Worm (Caenorhabditis elegans) whole organism, young adult: ENCODE results near the gene acr-17.
A peak's percentile ranks its signal among the peaks of the same experiment; 100 is the strongest.

Source experiments
- B0035.1 ChIP-seq: sonication (generic microtip); optimal IDR thresholded peaks from 2 replicates; lab custom pipeline; 2016; ENCODE audit warnings: missing genetic modification characterization, mild to moderate bottlenecking, missing compliant biosample characterization, missing genotype, missing genetic modification reagents
- B0336.3 ChIP-seq: fragments of 200-800 bp; sonication (Bioruptor generic); IDR thresholded peaks from 2 replicates; pipeline ENCODE4 v1.3.6; 2022; ENCODE audit warnings: missing genetic modification characterization, missing compliant biosample characterization
- F10E7.11 ChIP-seq: sonication (generic microtip); optimal IDR thresholded peaks from 2 replicates; lab custom pipeline; 2017; ENCODE audit warnings: mild to moderate bottlenecking, missing genetic modification characterization, moderate library complexity, missing compliant biosample characterization
- F22D6.2 ChIP-seq: sonication (generic microtip); optimal IDR thresholded peaks from 2 replicates; lab custom pipeline; 2016; ENCODE audit warnings: mild to moderate bottlenecking, missing genetic modification characterization, missing compliant biosample characterization
- F23B12.7 ChIP-seq: sonication (generic microtip); optimal IDR thresholded peaks from 2 replicates; lab custom pipeline; 2017; ENCODE audit warnings: missing genetic modification characterization, mild to moderate bottlenecking, missing compliant biosample characterization, antibody characterized with exemption, moderate library complexity; ENCODE audit not compliant: insufficient read depth
- F33H1.4 ChIP-seq: fragments of 200-800 bp; sonication (Bioruptor generic); IDR thresholded peaks from 2 replicates; pipeline ENCODE4 v1.3.6; 2022; ENCODE audit warnings: missing genetic modification reagents, missing genetic modification characterization, missing compliant biosample characterization
- K12H6.12 ChIP-seq: fragments of 200-800 bp; sonication (Bioruptor generic); optimal IDR thresholded peaks from 2 replicates; lab custom pipeline; 2018; ENCODE audit warnings: mild to moderate bottlenecking, missing genetic modification characterization, missing compliant biosample characterization
- T07F8.4 ChIP-seq: sonication (generic microtip); optimal IDR thresholded peaks from 2 replicates; lab custom pipeline; 2016; ENCODE audit warnings: mild to moderate bottlenecking, missing genetic modification characterization, moderate library complexity, missing compliant biosample characterization
- T26A5.8 ChIP-seq: sonication (generic microtip); optimal IDR thresholded peaks from 2 replicates; lab custom pipeline; 2016; ENCODE audit warnings: missing genetic modification characterization, missing compliant biosample characterization
- Y79H2A.3 ChIP-seq: fragments of 200-800 bp; sonication (Bioruptor generic); conservative IDR thresholded peaks from 2 replicates; pipeline ENCODE4 v1.3.6; 2022; ENCODE audit warnings: missing genetic modification reagents, missing genetic modification characterization, missing compliant biosample characterization
- Y95B8A.8 ChIP-seq: fragments of 200-800 bp; sonication (Bioruptor generic); IDR thresholded peaks from 2 replicates; pipeline ENCODE4 v1.3.6; 2022; ENCODE audit warnings: missing genetic modification reagents, missing genetic modification characterization, missing compliant biosample characterization
- akir-1 ChIP-seq: fragments of 200-800 bp; sonication (Bioruptor generic); optimal IDR thresholded peaks from 2 replicates; lab custom pipeline; 2018; ENCODE audit warnings: mild to moderate bottlenecking, missing genetic modification characterization, moderate library complexity, missing compliant biosample characterization
- ama-1 ChIP-seq, 3 experiments: fragments of 150-350 bp in 1 of 3; sonication (generic microtip) in 2 of 3; optimal IDR thresholded peaks; 2 replicates each; lab custom pipeline; 2014 to 2018; ENCODE audit warnings: missing biosample characterization in 2 of 3, missing genetic modification characterization in 2 of 3, missing genetic modification reagents in 2 of 3
- aptf-2 ChIP-seq: fragments of 200-800 bp; sonication (Bioruptor generic); conservative IDR thresholded peaks from 2 replicates; pipeline ENCODE4 v1.3.6; 2022; ENCODE audit warnings: missing genetic modification reagents, missing genetic modification characterization, missing compliant biosample characterization
- ceh-27 ChIP-seq: fragments of 200-800 bp; sonication (Bioruptor generic); optimal IDR thresholded peaks from 2 replicates; lab custom pipeline; 2018; ENCODE audit warnings: mild to moderate bottlenecking, missing genetic modification characterization, moderate library complexity, missing compliant biosample characterization
- ceh-40 ChIP-seq: fragments of 200-800 bp; sonication (Bioruptor generic); IDR thresholded peaks from 2 replicates; pipeline ENCODE4 v1.3.6; 2022; ENCODE audit warnings: missing genetic modification characterization, missing compliant biosample characterization
- ceh-58 ChIP-seq: fragments of 200-800 bp; sonication (Bioruptor generic); IDR thresholded peaks from 2 replicates; pipeline ENCODE4 v1.3.6; 2022; ENCODE audit warnings: missing genetic modification characterization, missing compliant biosample characterization
- ceh-79 ChIP-seq: sonication (generic microtip); optimal IDR thresholded peaks from 2 replicates; lab custom pipeline; 2017; ENCODE audit warnings: mild to moderate bottlenecking, missing genetic modification characterization, missing compliant biosample characterization
- chd-7 ChIP-seq: sonication (generic microtip); optimal IDR thresholded peaks from 2 replicates; lab custom pipeline; 2016; ENCODE audit warnings: mild to moderate bottlenecking, missing genetic modification characterization, moderate library complexity, missing compliant biosample characterization
- die-1 ChIP-seq: sonication (generic microtip); optimal IDR thresholded peaks from 2 replicates; lab custom pipeline; 2016; ENCODE audit warnings: missing genotype, mild to moderate bottlenecking, missing genetic modification characterization, missing compliant biosample characterization
- dpl-1 ChIP-seq: fragments of 150-350 bp; optimal IDR thresholded peaks from 2 replicates; lab custom pipeline; 2014; ENCODE audit warnings: missing biosample characterization, missing genetic modification reagents, missing genetic modification characterization
- egl-18 ChIP-seq: fragments of 200-800 bp; sonication (Bioruptor generic); IDR thresholded peaks from 2 replicates; pipeline ENCODE4 v1.3.6; 2022; ENCODE audit warnings: missing genetic modification reagents, missing genetic modification characterization, missing compliant biosample characterization
- egl-44 ChIP-seq: fragments of 200-800 bp; sonication (Bioruptor generic); IDR thresholded peaks from 2 replicates; pipeline ENCODE4 v1.3.6; 2022; ENCODE audit warnings: missing genetic modification reagents, missing genetic modification characterization, missing compliant biosample characterization
- egrh-3 ChIP-seq: fragments of 200-800 bp; sonication (Bioruptor generic); IDR thresholded peaks from 2 replicates; pipeline ENCODE4 v1.3.6; 2022; ENCODE audit warnings: missing genetic modification reagents, missing genetic modification characterization, missing compliant biosample characterization
- ets-4 ChIP-seq: fragments of 200-800 bp; sonication (Bioruptor generic); optimal IDR thresholded peaks from 2 replicates; lab custom pipeline; 2018; ENCODE audit warnings: mild to moderate bottlenecking, missing genetic modification characterization, missing compliant biosample characterization
- gei-17 ChIP-seq: fragments of 200-800 bp; sonication (Bioruptor generic); optimal IDR thresholded peaks from 2 replicates; lab custom pipeline; 2018; ENCODE audit warnings: mild to moderate bottlenecking, missing genetic modification characterization, missing compliant biosample characterization
- hlh-26 ChIP-seq: fragments of 200-800 bp; sonication (Bioruptor generic); conservative IDR thresholded peaks from 2 replicates; pipeline ENCODE4 v1.3.6; 2022; ENCODE audit warnings: missing genetic modification reagents, missing genetic modification characterization, missing compliant biosample characterization
- hmg-20 ChIP-seq: fragments of 200-800 bp; sonication (Bioruptor generic); IDR thresholded peaks from 2 replicates; pipeline ENCODE4 v1.3.6; 2022; ENCODE audit warnings: missing genetic modification reagents, missing genetic modification characterization, missing compliant biosample characterization
- lag-1 ChIP-seq: fragments of 200-800 bp; sonication (Bioruptor generic); IDR thresholded peaks from 2 replicates; pipeline ENCODE4 v1.3.6; 2022; ENCODE audit warnings: missing genetic modification reagents, missing genetic modification characterization, missing compliant biosample characterization
- madf-6 ChIP-seq: fragments of 200-800 bp; sonication (Bioruptor generic); IDR thresholded peaks from 2 replicates; pipeline ENCODE4 v1.3.6; 2022; ENCODE audit warnings: missing genetic modification reagents, missing genetic modification characterization, missing compliant biosample characterization
- mcd-1 ChIP-seq: fragments of 200-800 bp; sonication (Bioruptor generic); IDR thresholded peaks from 2 replicates; pipeline ENCODE4 v1.3.6; 2022; ENCODE audit warnings: missing genetic modification reagents, missing genetic modification characterization, missing compliant biosample characterization
- mel-28 ChIP-seq: sonication (generic microtip); optimal IDR thresholded peaks from 2 replicates; lab custom pipeline; 2016; ENCODE audit warnings: borderline replicate concordance, mild to moderate bottlenecking, missing genetic modification characterization, missing compliant biosample characterization
- nfya-2 ChIP-seq: fragments of 200-800 bp; sonication (Bioruptor generic); IDR thresholded peaks from 2 replicates; pipeline ENCODE4 v1.3.6; 2022; ENCODE audit warnings: missing genetic modification reagents, missing genetic modification characterization, missing compliant biosample characterization
- nhr-27 ChIP-seq: fragments of 200-800 bp; sonication (Bioruptor generic); optimal IDR thresholded peaks from 2 replicates; lab custom pipeline; 2018; ENCODE audit warnings: mild to moderate bottlenecking, missing genetic modification characterization, moderate library complexity, missing compliant biosample characterization
- rcor-1 ChIP-seq: fragments of 200-800 bp; sonication (Bioruptor generic); IDR thresholded peaks from 2 replicates; pipeline ENCODE4 v1.3.6; 2022; ENCODE audit warnings: missing genetic modification reagents, missing genetic modification characterization, missing compliant biosample characterization
- rpc-1 ChIP-seq, 2 experiments: fragments of 150-350 bp in 1 of 2; sonication (generic microtip) in 1 of 2; optimal IDR thresholded peaks; 2 replicates each; lab custom pipeline; 2014 to 2018; ENCODE audit warnings: missing biosample characterization in 1 of 2, missing genetic modification characterization in 1 of 2, missing genetic modification reagents in 1 of 2, missing genotype in 1 of 2
- sea-2 ChIP-seq: fragments of 200-800 bp; sonication (Bioruptor generic); IDR thresholded peaks from 2 replicates; pipeline ENCODE4 v1.3.6; 2022; ENCODE audit warnings: missing genetic modification characterization, missing compliant biosample characterization
- tbp1 ChIP-seq: fragments of 200-800 bp; sonication (Bioruptor generic); optimal IDR thresholded peaks from 2 replicates; lab custom pipeline; 2018; ENCODE audit warnings: mild to moderate bottlenecking, missing genetic modification characterization, missing compliant biosample characterization
- tbx-9 ChIP-seq: sonication (generic microtip); optimal IDR thresholded peaks from 2 replicates; lab custom pipeline; 2016; ENCODE audit warnings: borderline replicate concordance, missing genetic modification characterization, inconsistent platforms, missing compliant biosample characterization
- unc-130 ChIP-seq: sonication (generic microtip); optimal IDR thresholded peaks from 2 replicates; lab custom pipeline; 2016; ENCODE audit warnings: missing genetic modification reagents, missing genetic modification characterization, missing compliant biosample characterization
- unc-62 ChIP-seq: fragments of 150-350 bp; optimal IDR thresholded peaks from 2 replicates; lab custom pipeline; 2014; ENCODE audit warnings: missing biosample characterization, missing genetic modification reagents, missing genetic modification characterization
- xnd-1 ChIP-seq: sonication (generic microtip); optimal IDR thresholded peaks from 2 replicates; lab custom pipeline; 2016; ENCODE audit warnings: missing genotype, missing genetic modification reagents, missing genetic modification characterization, missing compliant biosample characterization
- zfh-2 ChIP-seq: fragments of 200-800 bp; sonication (Bioruptor generic); conservative IDR thresholded peaks from 2 replicates; pipeline ENCODE4 v1.3.6; 2022; ENCODE audit warnings: missing genetic modification reagents, missing genetic modification characterization, missing compliant biosample characterization
- ztf-18 ChIP-seq: sonication (generic microtip); optimal IDR thresholded peaks from 2 replicates; lab custom pipeline; 2016; ENCODE audit warnings: missing genotype, mild to moderate bottlenecking, missing genetic modification characterization, missing compliant biosample characterization
- ztf-25 ChIP-seq: fragments of 200-800 bp; sonication (Bioruptor generic); IDR thresholded peaks from 2 replicates; pipeline ENCODE4 v1.3.6; 2022; ENCODE audit warnings: missing genetic modification reagents, missing genetic modification characterization, missing compliant biosample characterization
- ztf-26 ChIP-seq: sonication (generic microtip); optimal IDR thresholded peaks from 2 replicates; lab custom pipeline; 2017; ENCODE audit warnings: missing genetic modification characterization, missing compliant biosample characterization
- ztf-28 ChIP-seq: fragments of 200-800 bp; sonication (Bioruptor generic); IDR thresholded peaks from 2 replicates; pipeline ENCODE4 v1.3.6; 2022; ENCODE audit warnings: missing genetic modification reagents, missing genetic modification characterization, missing compliant biosample characterization
- ztf-3 ChIP-seq: fragments of 200-800 bp; sonication (Bioruptor generic); optimal IDR thresholded peaks from 2 replicates; lab custom pipeline; 2018; ENCODE audit warnings: mild to moderate bottlenecking, missing genetic modification characterization, missing compliant biosample characterization

acr-17 gene

DNA sequence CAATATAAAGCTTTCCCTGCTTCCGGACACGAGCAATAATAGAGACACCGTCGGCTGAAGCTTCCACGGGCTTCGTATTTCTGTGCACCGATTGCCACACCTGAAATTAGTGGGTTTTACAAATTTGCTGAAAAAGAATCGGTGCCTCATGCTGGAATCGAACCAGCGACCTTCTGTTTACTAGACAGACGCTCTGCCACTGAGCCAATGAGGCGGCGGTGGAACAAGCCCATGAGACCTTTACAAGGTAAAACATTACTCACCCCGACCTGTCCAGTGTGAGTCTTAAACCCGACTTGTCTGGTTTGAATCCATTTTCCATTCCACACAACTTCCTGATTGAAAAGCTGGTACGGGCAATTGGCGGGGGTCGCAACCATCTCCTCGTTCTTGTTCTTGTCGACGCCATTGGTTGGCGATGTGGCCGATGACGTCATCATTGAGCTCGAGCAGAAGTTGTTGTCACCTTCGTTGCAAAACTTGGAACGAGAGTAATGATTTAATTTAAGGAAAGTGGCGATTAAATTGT, 56.1 kb downstream of the acr-17 start, which contains the start of gene ndx-2 (continued):
- no peak for TF ChIP-seq mel-28 (tag; lab: Kevin White, UChicago)
- TF ChIP-seq T07F8.4 = peak; percentile 45
- TF ChIP-seq B0035.1 = no peak
- no peak; the same call in 1 of the 2 replicates for TF ChIP-seq zfh-2 (GFP tag; lab: Robert Waterston, UW)
- no peak for TF ChIP-seq lag-1 (GFP tag; lab: Robert Waterston, UW)
- TF ChIP-seq T26A5.8 (tag; lab: Kevin White, UChicago) = peak; percentile 3
- TF ChIP-seq F22D6.2 = no peak
- no peak for TF ChIP-seq xnd-1 (tag; lab: Kevin White, UChicago)
- TF ChIP-seq K12H6.12 (tag; lab: Kevin White, UChicago) = no peak
- TF ChIP-seq ceh-58 (GFP tag; lab: Robert Waterston, UW) = 0 out of 2 replicates have a peak, but pooled peaks have one; percentile 75
- peak; percentile 50 for TF ChIP-seq tbx-9
- TF ChIP-seq akir-1 (GFP tag; lab: Kevin White, UChicago) = no peak
- no peak for TF ChIP-seq aptf-2 (GFP tag; lab: Robert Waterston, UW)
- TF ChIP-seq unc-130 (GFP tag; lab: Kevin White, UChicago) = no peak
- no peak for TF ChIP-seq unc-62 (GFP tag; lab: Kevin White, UChicago)
- no peak for TF ChIP-seq ztf-28 (GFP tag; lab: Robert Waterston, UW)
- peak; percentile 55; the same call in 1 of the 2 replicates for TF ChIP-seq B0336.3 (GFP tag; lab: Robert Waterston, UW)
- TF ChIP-seq ztf-18 (tag; lab: Kevin White, UChicago) = peak; percentile 73
- no peak for TF ChIP-seq nfya-2
- peak; percentile 79 for TF ChIP-seq die-1 (tag; lab: Kevin White, UChicago)
- TF ChIP-seq rcor-1 (GFP tag; lab: Robert Waterston, UW) = peak; percentile 65
- no peak for TF ChIP-seq gei-17 (GFP tag; lab: Kevin White, UChicago)
- TF ChIP-seq ztf-3 = no peak
- peak; percentile 66 for TF ChIP-seq rpc-1 (optimal IDR thresholded peaks at IDR 0.05; lab: Kevin White, UChicago)
- TF ChIP-seq rpc-1 (tag; optimal IDR thresholded peaks at IDR 0.05; lab: Kevin White, UChicago) = peak; percentile 81
- TF ChIP-seq ceh-27 (GFP tag; lab: Kevin White, UChicago) = peak; percentile 8
- TF ChIP-seq ama-1 (optimal IDR thresholded peaks at IDR 0.05; lab: Kevin White, UChicago) = no peak
- peak in 1 of 2 experiments; percentile 83 for TF ChIP-seq ama-1 (GFP tag; optimal IDR thresholded peaks at IDR 0.05; lab: Kevin White, UChicago)
- TF ChIP-seq madf-6 (GFP tag; lab: Robert Waterston, UW) = peak; percentile 66
- no peak for TF ChIP-seq hlh-26
- peak; percentile 68 for TF ChIP-seq mcd-1 (GFP tag; lab: Robert Waterston, UW)
- TF ChIP-seq tbp1 (GFP tag; lab: Kevin White, UChicago) = peak; percentile 94
- TF ChIP-seq ceh-40 (GFP tag; lab: Robert Waterston, UW) = 0 out of 2 replicates have a peak, but pooled peaks have one; percentile 22
- TF ChIP-seq egl-18 (GFP tag; lab: Robert Waterston, UW) = no peak
- TF ChIP-seq egl-44 (GFP tag; lab: Robert Waterston, UW) = peak; percentile 72; the same call in 1 of the 2 replicates
- no peak for TF ChIP-seq ztf-25 (GFP tag; lab: Robert Waterston, UW)
- TF ChIP-seq ztf-26 = peak; percentile 17
- peak; percentile 1 for TF ChIP-seq F10E7.11
- TF ChIP-seq F33H1.4 = peak; percentile 45
- no peak for TF ChIP-seq sea-2 (GFP tag; lab: Robert Waterston, UW)
- TF ChIP-seq Y95B8A.8 (GFP tag; lab: Robert Waterston, UW) = 0 out of 2 replicates have a peak, but pooled peaks have one; percentile 65
- no peak for TF ChIP-seq dpl-1 (GFP tag; lab: Kevin White, UChicago)
- no peak for TF ChIP-seq ceh-79 (tag; lab: Kevin White, UChicago)
- peak; percentile 73 for TF ChIP-seq F23B12.7 (tag; lab: Kevin White, UChicago)
- TF ChIP-seq hmg-20 = 0 out of 2 replicates have a peak, but pooled peaks have one; percentile 35
- peak; percentile 24; the same call in 1 of the 2 replicates for TF ChIP-seq egrh-3 (GFP tag; lab: Robert Waterston, UW)
- TF ChIP-seq chd-7 (tag; lab: Kevin White, UChicago) = no peak
- no peak for TF ChIP-seq ets-4 (GFP tag; lab: Kevin White, UChicago)
- no peak for TF ChIP-seq Y79H2A.3 (GFP tag; lab: Robert Waterston, UW)
- TF ChIP-seq nhr-27 (tag; lab: Kevin White, UChicago) = no peak
